Worm (Caenorhabditis elegans): ENCODE data around the gene K04B12.2.

The K04B12.2 gene

ce11 chrII:14404741-14405488 lies 32.9 kb downstream of the K04B12.2 start (continued):
- TF ChIP-seq fkh-10 (GFP tag; optimal IDR thresholded peaks at IDR 0.05) (no peak), lsy-2 (tag; optimal IDR thresholded peaks at IDR 0.05) (peak; percentile 15 to 77), hmg-1.1 (GFP tag; IDR thresholded peaks at IDR 0.05) (peak; percentile 61), nhr-77 (tag; optimal IDR thresholded peaks at IDR 0.05) (peak; percentile 61), nhr-102 (tag; optimal IDR thresholded peaks at IDR 0.05) (peak; percentile 91), nhr-28 (tag; optimal IDR thresholded peaks at IDR 0.05) (peak; percentile 36), madf-5 (GFP tag; IDR thresholded peaks at IDR 0.05) (no peak), skn-1 (tag; optimal IDR thresholded peaks at IDR 0.05) (no peak), Y5F2A.4 (GFP tag; optimal IDR thresholded peaks at IDR 0.05) (no peak), jun-1 (tag; optimal IDR thresholded peaks at IDR 0.05) (no peak), dpl-1 (GFP tag; optimal IDR thresholded peaks at IDR 0.05) (peak; percentile 64), gei-8 (GFP tag; optimal IDR thresholded peaks at IDR 0.05) (no peak), ceh-32 (tag; optimal IDR thresholded peaks at IDR 0.05; ENCODE audit: poor library complexity) (peak; percentile 36), dve-1 (tag; optimal IDR thresholded peaks at IDR 0.05; ENCODE audit: insufficient read depth) (peak; percentile 95), mes-2 (tag; optimal IDR thresholded peaks at IDR 0.05; ENCODE audit: poor library complexity, severe bottlenecking) (peak; percentile 56), ceh-82 (tag; optimal IDR thresholded peaks at IDR 0.05) (no peak), nhr-42 (GFP tag; IDR thresholded peaks at IDR 0.05) (peak; percentile 76; the same call in 1 of the 2 replicates), vab-7 (GFP tag; IDR thresholded peaks at IDR 0.05) (no peak), Y75B8A.6 (GFP tag; IDR thresholded peaks at IDR 0.05) (no peak), ceh-28 (tag; optimal IDR thresholded peaks at IDR 0.05) (no peak), set-16 (GFP tag; IDR thresholded peaks at IDR 0.05) (peak; percentile 90), aly-2 (tag; optimal IDR thresholded peaks at IDR 0.05) (no peak), mxl-2 (GFP tag; conservative IDR thresholded peaks at IDR 0.05) (no peak), snpc-4 (tag; optimal IDR thresholded peaks at IDR 0.05) (no peak), nhr-111 (GFP tag; optimal IDR thresholded peaks at IDR 0.05) (no peak), nhr-48 (tag; optimal IDR thresholded peaks at IDR 0.05) (peak; percentile 81), nhr-6 (tag; optimal IDR thresholded peaks at IDR 0.05) (peak; percentile 78), duxl-1 (tag; optimal IDR thresholded peaks at IDR 0.05; ENCODE audit: poor library complexity) (no peak), hlh-30 (tag; optimal IDR thresholded peaks at IDR 0.05; ENCODE audit: insufficient read depth) (peak; percentile 89), unc-130 (GFP tag; optimal IDR thresholded peaks at IDR 0.05) (no peak), lin-13 (GFP tag; optimal IDR thresholded peaks at IDR 0.05) (no peak), egl-27 (tag; optimal IDR thresholded peaks at IDR 0.05) (no peak), dmd-9 (GFP tag; IDR thresholded peaks at IDR 0.05) (no peak), lin-29 (GFP tag; IDR thresholded peaks at IDR 0.05) (peak; percentile 69; the same call in 1 of the 2 replicates), Y105C5A.15 (GFP tag; IDR thresholded peaks at IDR 0.05) (no peak), nhr-41 (GFP tag; IDR thresholded peaks at IDR 0.05) (no peak), F44E2.7 (GFP tag; IDR thresholded peaks at IDR 0.05) (no peak), daf-12 (tag; optimal IDR thresholded peaks at IDR 0.05) (no peak), zfp-3 (GFP tag; conservative IDR thresholded peaks at IDR 0.05) (no peak), dmd-6 (GFP tag; IDR thresholded peaks at IDR 0.05) (peak; percentile 34), saeg-2 (GFP tag; IDR thresholded peaks at IDR 0.05) (no peak), ZK546.5 (tag; optimal IDR thresholded peaks at IDR 0.05) (no peak), hif-1 (tag; optimal IDR thresholded peaks at IDR 0.05) (peak; percentile 90 to 99), mdl-1 (tag; optimal IDR thresholded peaks at IDR 0.05) (peak in 1 of 2 experiments; percentile 73), daf-16 (GFP tag; optimal IDR thresholded peaks at IDR 0.05) (peak in 1 of 2 experiments; percentile 89), daf-16 (tag; optimal IDR thresholded peaks at IDR 0.05) (peak; percentile 69), lin-38 (GFP tag; IDR thresholded peaks at IDR 0.05) (peak; percentile 74), mxl-3 (GFP tag; optimal IDR thresholded peaks at IDR 0.05) (peak; percentile 70), fos-1 (tag; optimal IDR thresholded peaks at IDR 0.05) (no peak), zfp-2 (tag; optimal IDR thresholded peaks at IDR 0.05) (no peak)
